Worm (Caenorhabditis elegans) whole organism, young adult: Measurements from ENCODE around the gene F54E12.2.

Source experiments
- B0019.2 ChIP-seq: fragments of 200-800 bp; sonication (Bioruptor generic); conservative IDR thresholded peaks from 2 replicates; pipeline ENCODE4 v1.3.6; 2022; ENCODE audit warnings: missing genetic modification reagents, missing genetic modification characterization, missing compliant biosample characterization
- F22D6.2 ChIP-seq: sonication (generic microtip); optimal IDR thresholded peaks from 2 replicates; lab custom pipeline; 2016; ENCODE audit warnings: mild to moderate bottlenecking, missing genetic modification characterization, missing compliant biosample characterization
- F23B12.7 ChIP-seq: sonication (generic microtip); optimal IDR thresholded peaks from 2 replicates; lab custom pipeline; 2017; ENCODE audit warnings: missing genetic modification characterization, mild to moderate bottlenecking, missing compliant biosample characterization, antibody characterized with exemption, moderate library complexity; ENCODE audit not compliant: insufficient read depth
- F39B2.1 ChIP-seq: fragments of 200-800 bp; sonication (Bioruptor generic); IDR thresholded peaks from 2 replicates; pipeline ENCODE4 v1.3.6; 2022; ENCODE audit warnings: missing genetic modification reagents, missing genetic modification characterization, missing compliant biosample characterization
- F52B5.7 ChIP-seq: sonication (generic microtip); optimal IDR thresholded peaks from 2 replicates; lab custom pipeline; 2016; ENCODE audit warnings: mild to moderate bottlenecking, missing genetic modification characterization, missing compliant biosample characterization
- F55B11.4 ChIP-seq: sonication (generic microtip); optimal IDR thresholded peaks from 2 replicates; lab custom pipeline; 2016; ENCODE audit warnings: missing compliant biosample characterization, missing genetic modification characterization, borderline replicate concordance; ENCODE audit not compliant: insufficient read depth
- F57A8.1 ChIP-seq: fragments of 200-800 bp; sonication (Bioruptor generic); optimal IDR thresholded peaks from 2 replicates; lab custom pipeline; 2018; ENCODE audit warnings: mild to moderate bottlenecking, missing genetic modification characterization, moderate library complexity, missing compliant biosample characterization
- F57C9.4 ChIP-seq: sonication (generic microtip); optimal IDR thresholded peaks from 2 replicates; lab custom pipeline; 2017; ENCODE audit warnings: mild to moderate bottlenecking, missing genetic modification characterization, missing compliant biosample characterization
- T26A5.8 ChIP-seq: sonication (generic microtip); optimal IDR thresholded peaks from 2 replicates; lab custom pipeline; 2016; ENCODE audit warnings: missing genetic modification characterization, missing compliant biosample characterization
- Y53F4B.3 ChIP-seq: fragments of 200-800 bp; sonication (Bioruptor generic); IDR thresholded peaks from 2 replicates; pipeline ENCODE4 v1.3.6; 2022; ENCODE audit warnings: missing genetic modification reagents, missing genetic modification characterization, missing compliant biosample characterization
- Y95B8A.8 ChIP-seq: fragments of 200-800 bp; sonication (Bioruptor generic); IDR thresholded peaks from 2 replicates; pipeline ENCODE4 v1.3.6; 2022; ENCODE audit warnings: missing genetic modification reagents, missing genetic modification characterization, missing compliant biosample characterization
- ama-1 ChIP-seq, 3 experiments: fragments of 150-350 bp in 1 of 3; sonication (generic microtip) in 2 of 3; optimal IDR thresholded peaks; 2 replicates each; lab custom pipeline; 2014 to 2018; ENCODE audit warnings: missing biosample characterization in 2 of 3, missing genetic modification characterization in 2 of 3, missing genetic modification reagents in 2 of 3
- atf-7 ChIP-seq: sonication (generic microtip); optimal IDR thresholded peaks from 2 replicates; lab custom pipeline; 2017; ENCODE audit warnings: mild to moderate bottlenecking, missing genetic modification characterization, missing compliant biosample characterization
- athp-1 ChIP-seq: sonication (generic microtip); optimal IDR thresholded peaks from 2 replicates; lab custom pipeline; 2017; ENCODE audit warnings: mild to moderate bottlenecking, missing genetic modification characterization, missing compliant biosample characterization
- attf-6 ChIP-seq: fragments of 200-800 bp; sonication (Bioruptor generic); IDR thresholded peaks from 2 replicates; pipeline ENCODE4 v1.3.6; 2022; ENCODE audit warnings: missing genetic modification reagents, missing genetic modification characterization, missing compliant biosample characterization
- bed-1 ChIP-seq: fragments of 200-800 bp; sonication (Bioruptor generic); IDR thresholded peaks from 2 replicates; pipeline ENCODE4 v1.3.6; 2022; ENCODE audit warnings: missing genetic modification reagents, missing genetic modification characterization, missing compliant biosample characterization
- ceh-100 ChIP-seq: fragments of 200-800 bp; sonication (Bioruptor generic); IDR thresholded peaks from 2 replicates; pipeline ENCODE4 v1.3.6; 2022; ENCODE audit warnings: missing genetic modification reagents, missing genetic modification characterization, missing compliant biosample characterization
- ceh-40 ChIP-seq: fragments of 200-800 bp; sonication (Bioruptor generic); IDR thresholded peaks from 2 replicates; pipeline ENCODE4 v1.3.6; 2022; ENCODE audit warnings: missing genetic modification characterization, missing compliant biosample characterization
- ceh-58 ChIP-seq: fragments of 200-800 bp; sonication (Bioruptor generic); IDR thresholded peaks from 2 replicates; pipeline ENCODE4 v1.3.6; 2022; ENCODE audit warnings: missing genetic modification characterization, missing compliant biosample characterization
- ceh-79 ChIP-seq: sonication (generic microtip); optimal IDR thresholded peaks from 2 replicates; lab custom pipeline; 2017; ENCODE audit warnings: mild to moderate bottlenecking, missing genetic modification characterization, missing compliant biosample characterization
- chd-7 ChIP-seq: sonication (generic microtip); optimal IDR thresholded peaks from 2 replicates; lab custom pipeline; 2016; ENCODE audit warnings: mild to moderate bottlenecking, missing genetic modification characterization, moderate library complexity, missing compliant biosample characterization
- dox-1 ChIP-seq: fragments of 200-800 bp; sonication (Bioruptor generic); IDR thresholded peaks from 2 replicates; pipeline ENCODE4 v1.3.6; 2022; ENCODE audit warnings: missing genetic modification reagents, missing genetic modification characterization, missing compliant biosample characterization
- dpl-1 ChIP-seq: fragments of 150-350 bp; optimal IDR thresholded peaks from 2 replicates; lab custom pipeline; 2014; ENCODE audit warnings: missing biosample characterization, missing genetic modification reagents, missing genetic modification characterization
- egl-44 ChIP-seq: fragments of 200-800 bp; sonication (Bioruptor generic); IDR thresholded peaks from 2 replicates; pipeline ENCODE4 v1.3.6; 2022; ENCODE audit warnings: missing genetic modification reagents, missing genetic modification characterization, missing compliant biosample characterization
- gei-17 ChIP-seq: fragments of 200-800 bp; sonication (Bioruptor generic); optimal IDR thresholded peaks from 2 replicates; lab custom pipeline; 2018; ENCODE audit warnings: mild to moderate bottlenecking, missing genetic modification characterization, missing compliant biosample characterization
- hlh-12 ChIP-seq: sonication (generic microtip); optimal IDR thresholded peaks from 2 replicates; lab custom pipeline; 2016; ENCODE audit warnings: missing genetic modification characterization, missing compliant biosample characterization
- hlh-26 ChIP-seq: fragments of 200-800 bp; sonication (Bioruptor generic); conservative IDR thresholded peaks from 2 replicates; pipeline ENCODE4 v1.3.6; 2022; ENCODE audit warnings: missing genetic modification reagents, missing genetic modification characterization, missing compliant biosample characterization
- hrde-1 ChIP-seq: sonication (generic microtip); optimal IDR thresholded peaks from 2 replicates; lab custom pipeline; 2016; ENCODE audit warnings: missing genetic modification characterization, mild to moderate bottlenecking, missing compliant biosample characterization, moderate library complexity, missing genotype, missing genetic modification reagents, borderline replicate concordance
- let-526 ChIP-seq: fragments of 200-800 bp; sonication (Bioruptor generic); IDR thresholded peaks from 2 replicates; pipeline ENCODE4 v1.3.6; 2022; ENCODE audit warnings: missing genetic modification reagents, missing genetic modification characterization, missing compliant biosample characterization
- let-607 ChIP-seq, 2 experiments: fragments of 200-800 bp in 1 of 2; sonication (Bioruptor generic) in 1 of 2; sonication (generic microtip) in 1 of 2; optimal IDR thresholded peaks; 2 replicates each; lab custom pipeline; 2016 to 2018; ENCODE audit warnings: mild to moderate bottlenecking in 2 of 2, missing compliant biosample characterization in 2 of 2, missing genetic modification characterization in 2 of 2, moderate library complexity in 2 of 2, missing genotype in 1 of 2
- lin-35 ChIP-seq, 3 experiments: fragments of 150-350 bp in 2 of 3; sonication (generic microtip) in 1 of 3; optimal IDR thresholded peaks; 2 replicates each; lab custom pipeline; 2014 to 2018; ENCODE audit warnings: missing biosample characterization in 3 of 3, missing genetic modification characterization in 3 of 3, missing genetic modification reagents in 3 of 3
- lin-54 ChIP-seq: fragments of 200-800 bp; sonication (Bioruptor generic); optimal IDR thresholded peaks from 2 replicates; lab custom pipeline; 2018; ENCODE audit warnings: mild to moderate bottlenecking, missing genetic modification characterization, missing compliant biosample characterization
- lir-1 ChIP-seq: fragments of 200-800 bp; sonication (Bioruptor generic); conservative IDR thresholded peaks from 2 replicates; pipeline ENCODE4 v1.3.6; 2022; ENCODE audit warnings: missing genetic modification reagents, missing genetic modification characterization, missing compliant biosample characterization
- madf-3 ChIP-seq: fragments of 200-800 bp; sonication (Bioruptor generic); IDR thresholded peaks from 2 replicates; pipeline ENCODE4 v1.3.6; 2022; ENCODE audit warnings: missing genetic modification reagents, missing genetic modification characterization, missing compliant biosample characterization
- madf-6 ChIP-seq: fragments of 200-800 bp; sonication (Bioruptor generic); IDR thresholded peaks from 2 replicates; pipeline ENCODE4 v1.3.6; 2022; ENCODE audit warnings: missing genetic modification reagents, missing genetic modification characterization, missing compliant biosample characterization
- mxl-1 ChIP-seq: sonication (generic microtip); optimal IDR thresholded peaks from 2 replicates; lab custom pipeline; 2016; ENCODE audit warnings: missing genetic modification characterization, missing compliant biosample characterization
- nfya-1 ChIP-seq: sonication (generic microtip); optimal IDR thresholded peaks from 2 replicates; lab custom pipeline; 2017; ENCODE audit warnings: antibody characterized with exemption, missing compliant biosample characterization, missing genetic modification characterization, borderline replicate concordance; ENCODE audit not compliant: insufficient read depth
- nfyb-1 ChIP-seq: fragments of 200-800 bp; sonication (Bioruptor generic); IDR thresholded peaks from 2 replicates; pipeline ENCODE4 v1.3.6; 2022; ENCODE audit warnings: missing genetic modification reagents, missing genetic modification characterization, missing compliant biosample characterization
- nhr-120 ChIP-seq: fragments of 200-800 bp; sonication (Bioruptor generic); IDR thresholded peaks from 2 replicates; pipeline ENCODE4 v1.3.6; 2022; ENCODE audit warnings: missing genetic modification characterization, missing compliant biosample characterization
- nhr-80 ChIP-seq: sonication (generic microtip); optimal IDR thresholded peaks from 2 replicates; lab custom pipeline; 2016; ENCODE audit warnings: missing genetic modification characterization, missing compliant biosample characterization
- pbrm-1 ChIP-seq: fragments of 200-800 bp; sonication (Bioruptor generic); IDR thresholded peaks from 2 replicates; pipeline ENCODE4 v1.3.6; 2022; ENCODE audit warnings: missing genetic modification reagents, missing genetic modification characterization, missing compliant biosample characterization
- snpc-1.3 ChIP-seq: sonication (generic microtip); optimal IDR thresholded peaks from 2 replicates; lab custom pipeline; 2017; ENCODE audit warnings: missing genetic modification characterization, mild to moderate bottlenecking, missing compliant biosample characterization, antibody characterized with exemption, moderate library complexity, missing genotype, missing genetic modification reagents; ENCODE audit not compliant: insufficient read depth
- tbp1 ChIP-seq: fragments of 200-800 bp; sonication (Bioruptor generic); optimal IDR thresholded peaks from 2 replicates; lab custom pipeline; 2018; ENCODE audit warnings: mild to moderate bottlenecking, missing genetic modification characterization, missing compliant biosample characterization
- tlf-1 ChIP-seq: fragments of 200-800 bp; sonication (Bioruptor generic); optimal IDR thresholded peaks from 2 replicates; lab custom pipeline; 2018; ENCODE audit warnings: mild to moderate bottlenecking, missing genetic modification characterization, missing compliant biosample characterization
- xnd-1 ChIP-seq: sonication (generic microtip); optimal IDR thresholded peaks from 2 replicates; lab custom pipeline; 2016; ENCODE audit warnings: missing genotype, missing genetic modification reagents, missing genetic modification characterization, missing compliant biosample characterization
- zim-3 ChIP-seq: sonication (generic microtip); optimal IDR thresholded peaks from 2 replicates; lab custom pipeline; 2017; ENCODE audit warnings: mild to moderate bottlenecking, missing genetic modification characterization, moderate library complexity, missing compliant biosample characterization
- ztf-28 ChIP-seq: fragments of 200-800 bp; sonication (Bioruptor generic); IDR thresholded peaks from 2 replicates; pipeline ENCODE4 v1.3.6; 2022; ENCODE audit warnings: missing genetic modification reagents, missing genetic modification characterization, missing compliant biosample characterization

F54E12.2 gene

ce11 chrIV:11340735-11341443 is 3.9 kb upstream of the F54E12.2 start (continued):
- TF ChIP-seq madf-3 (0 out of 2 replicates have a peak, but pooled peaks have one; percentile 6), bed-1 (GFP tag; lab: Robert Waterston, UW) (no peak), let-607 (tag; optimal IDR thresholded peaks at IDR 0.05; lab: Kevin White, UChicago) (no peak), ceh-58 (GFP tag; lab: Robert Waterston, UW) (no peak), F39B2.1 (peak; percentile 90; the same call in 1 of the 2 replicates), F57C9.4 (tag; lab: Kevin White, UChicago) (no peak), snpc-1.3 (tag; lab: Kevin White, UChicago) (peak; percentile 65), hlh-26 (no peak), madf-6 (GFP tag; lab: Robert Waterston, UW) (peak; percentile 71), tlf-1 (GFP tag; lab: Kevin White, UChicago) (peak; percentile 7), atf-7 (tag; lab: Kevin White, UChicago) (no peak), Y95B8A.8 (peak; percentile 82; the same call in 1 of the 2 replicates), lin-35 (GFP tag; optimal IDR thresholded peaks at IDR 0.05; lab: Kevin White, UChicago) (no peak), ceh-100 (GFP tag; lab: Robert Waterston, UW) (peak; percentile 39; the same call in 1 of the 2 replicates), F57A8.1 (no peak), xnd-1 (no peak), nhr-120 (GFP tag; lab: Robert Waterston, UW) (no peak), egl-44 (GFP tag; lab: Robert Waterston, UW) (peak; percentile 64; the same call in 1 of the 2 replicates), ama-1 (optimal IDR thresholded peaks at IDR 0.05; lab: Kevin White, UChicago) (no peak), ama-1 (GFP tag; optimal IDR thresholded peaks at IDR 0.05; lab: Kevin White, UChicago) (no peak), athp-1 (no peak), ztf-28 (no peak), ceh-40 (GFP tag; lab: Robert Waterston, UW) (no peak), nfyb-1 (peak; percentile 78), attf-6 (GFP tag; lab: Robert Waterston, UW) (no peak; the same call in none of the 2 replicates), dox-1 (GFP tag; lab: Robert Waterston, UW) (peak; percentile 81), Y53F4B.3 (GFP tag; lab: Robert Waterston, UW) (0 out of 2 replicates have a peak, but pooled peaks have one; percentile 11), pbrm-1 (peak; percentile 50; the same call in 1 of the 2 replicates), dpl-1 (GFP tag; lab: Kevin White, UChicago) (no peak), F52B5.7 (no peak), gei-17 (GFP tag; lab: Kevin White, UChicago) (no peak), F55B11.4 (tag; lab: Kevin White, UChicago) (no peak), tbp1 (peak; percentile 7), mxl-1 (no peak), let-526 (GFP tag; lab: Robert Waterston, UW) (no peak), hrde-1 (tag; lab: Kevin White, UChicago) (peak; percentile 93), F23B12.7 (no peak), T26A5.8 (tag; lab: Kevin White, UChicago) (no peak), ceh-79 (no peak), zim-3 (tag; lab: Kevin White, UChicago) (no peak), lir-1 (GFP tag; lab: Robert Waterston, UW) (no peak), nhr-80 (no peak), F22D6.2 (tag; lab: Kevin White, UChicago) (no peak), nfya-1 (tag; lab: Kevin White, UChicago) (no peak), lin-54 (GFP tag; lab: Kevin White, UChicago) (peak; percentile 45), B0019.2 (GFP tag; lab: Robert Waterston, UW) (peak; percentile 49; the same call in 1 of the 2 replicates), hlh-12 (tag; lab: Kevin White, UChicago) (no peak), chd-7 (tag; lab: Kevin White, UChicago) (no peak)
